Worm (Caenorhabditis elegans) whole organism, early embryonic: Measurements from ENCODE around the gene pgp-3.

Experiments
- ama-1 ChIP-seq: fragments of 150-350 bp; optimal IDR thresholded peaks from 2 replicates; lab custom pipeline; 2014
- ceh-13 ChIP-seq: fragments of 200-800 bp; sonication (Bioruptor generic); optimal IDR thresholded peaks from 2 replicates; lab custom pipeline; 2018; ENCODE audit warnings: mild to moderate bottlenecking, missing genetic modification characterization, missing compliant biosample characterization
- flt-1 ChIP-seq: fragments of 200-800 bp; sonication (Bioruptor generic); IDR thresholded peaks from 2 replicates; pipeline ENCODE4 v1.3.6; 2022; ENCODE audit warnings: missing genetic modification characterization, missing compliant biosample characterization
- hmbx-1 ChIP-seq: sonication (generic microtip); optimal IDR thresholded peaks from 2 replicates; lab custom pipeline; 2016; ENCODE audit warnings: mild to moderate bottlenecking, missing genetic modification characterization, missing compliant biosample characterization
- pes-1 ChIP-seq: fragments of 200-800 bp; sonication (Bioruptor generic); IDR thresholded peaks from 2 replicates; pipeline ENCODE4 v1.3.6; 2022; ENCODE audit warnings: missing genetic modification reagents, missing genetic modification characterization, missing compliant biosample characterization
- scrt-1 ChIP-seq: fragments of 200-800 bp; sonication (Bioruptor generic); IDR thresholded peaks from 2 replicates; pipeline ENCODE4 v1.3.6; 2022; ENCODE audit warnings: missing genetic modification characterization, missing compliant biosample characterization
- tbx-11 ChIP-seq: fragments of 200-800 bp; sonication (Bioruptor generic); IDR thresholded peaks from 2 replicates; pipeline ENCODE4 v1.3.6; 2022; ENCODE audit warnings: missing genetic modification characterization, missing compliant biosample characterization
- tbx-37 ChIP-seq: fragments of 200-800 bp; sonication (Bioruptor generic); conservative IDR thresholded peaks from 2 replicates; pipeline ENCODE4 v1.3.6; 2022; ENCODE audit warnings: missing genetic modification reagents, missing genetic modification characterization, missing compliant biosample characterization
- tra-4 ChIP-seq: sonication (generic microtip); optimal IDR thresholded peaks from 2 replicates; lab custom pipeline; 2017; ENCODE audit warnings: missing genetic modification characterization, missing compliant biosample characterization

ce11 chrX:11367640-11368039 is 15.7 kb downstream of the pgp-3 start:
- TF ChIP-seq scrt-1 (GFP tag; lab: Robert Waterston, UW) (no peak), hmbx-1 (tag; lab: Kevin White, UChicago) (no peak), pes-1 (no peak), ama-1 (no peak), tra-4 (tag; lab: Kevin White, UChicago) (no peak), tbx-11 (GFP tag; lab: Robert Waterston, UW) (no peak), ceh-13 (GFP tag; lab: Kevin White, UChicago) (no peak), flt-1 (GFP tag; lab: Robert Waterston, UW) (no peak), tbx-37 (GFP tag; lab: Robert Waterston, UW) (no peak)
